Fruit fly (Drosophila melanogaster): ENCODE results near the gene Sec23.

Gene Sec23

DNA sequence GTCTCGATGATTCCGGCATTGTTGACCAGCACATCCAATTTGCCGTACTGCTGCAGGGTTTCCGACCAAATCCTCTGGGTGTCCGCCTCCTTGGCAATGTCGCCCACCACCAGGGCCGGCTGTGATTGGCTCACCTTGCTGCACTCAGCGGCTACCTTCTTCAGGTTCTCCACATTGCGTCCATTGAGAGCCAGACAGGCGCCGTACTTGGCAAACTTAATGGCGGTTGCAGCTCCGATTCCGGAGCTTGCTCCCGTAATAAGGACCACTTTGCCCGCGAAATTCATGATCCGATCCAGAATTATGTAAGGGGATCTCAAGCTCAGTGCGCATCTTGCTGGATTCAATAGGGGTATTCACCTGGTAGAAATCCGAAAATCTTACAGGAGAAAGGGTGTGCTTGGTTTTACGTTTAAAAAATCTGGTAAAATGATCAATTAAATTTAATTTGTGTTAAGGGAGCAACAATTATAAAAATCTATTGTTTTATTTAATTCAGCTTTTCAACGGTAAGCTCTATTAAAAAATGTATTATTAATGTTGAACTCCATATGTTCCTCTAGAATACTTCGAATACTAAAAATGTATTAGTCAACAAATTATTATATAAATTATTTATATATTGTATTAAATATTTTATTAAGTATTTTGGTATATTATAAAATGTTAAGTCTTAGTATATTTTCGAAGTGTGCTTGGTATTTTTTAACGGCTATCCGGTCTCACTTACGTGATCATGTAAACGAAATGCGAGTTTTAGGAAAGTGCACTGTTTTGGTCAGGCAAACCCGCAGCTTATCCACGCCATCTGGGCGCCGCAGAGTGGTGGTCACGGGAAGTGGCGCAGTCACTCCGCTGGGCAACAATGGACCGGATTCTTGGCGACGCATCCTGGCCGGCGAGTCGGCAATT, 12.1 kb upstream of the Sec23 start, which contains the start of the genes CG31548 and CG12170:
TSS of gene CG31548 (minus strand) at position 334 of the 912 bp plus-strand sequence.
TSS of gene CG12170 (plus strand) at position 716 of the 912 bp plus-strand sequence.
- TF ChIP-seq insv (optimal IDR thresholded peaks at IDR 0.05) (no peak), h (optimal IDR thresholded peaks at IDR 0.05) (no peak), ttk (optimal IDR thresholded peaks at IDR 0.05) (no peak), psq (optimal IDR thresholded peaks at IDR 0.05) (no peak), Sin3A (optimal IDR thresholded peaks at IDR 0.05) (no peak), Myc (optimal IDR thresholded peaks at IDR 0.05) (no peak)

dm6 chr3R:5643421-5643820, 5.4 kb upstream of the Sec23 start:
- TF ChIP-seq ttk (optimal IDR thresholded peaks at IDR 0.05) (no peak), Myc (optimal IDR thresholded peaks at IDR 0.05) (no peak), Sin3A (optimal IDR thresholded peaks at IDR 0.05) (no peak), psq (optimal IDR thresholded peaks at IDR 0.05) (no peak)

DNA sequence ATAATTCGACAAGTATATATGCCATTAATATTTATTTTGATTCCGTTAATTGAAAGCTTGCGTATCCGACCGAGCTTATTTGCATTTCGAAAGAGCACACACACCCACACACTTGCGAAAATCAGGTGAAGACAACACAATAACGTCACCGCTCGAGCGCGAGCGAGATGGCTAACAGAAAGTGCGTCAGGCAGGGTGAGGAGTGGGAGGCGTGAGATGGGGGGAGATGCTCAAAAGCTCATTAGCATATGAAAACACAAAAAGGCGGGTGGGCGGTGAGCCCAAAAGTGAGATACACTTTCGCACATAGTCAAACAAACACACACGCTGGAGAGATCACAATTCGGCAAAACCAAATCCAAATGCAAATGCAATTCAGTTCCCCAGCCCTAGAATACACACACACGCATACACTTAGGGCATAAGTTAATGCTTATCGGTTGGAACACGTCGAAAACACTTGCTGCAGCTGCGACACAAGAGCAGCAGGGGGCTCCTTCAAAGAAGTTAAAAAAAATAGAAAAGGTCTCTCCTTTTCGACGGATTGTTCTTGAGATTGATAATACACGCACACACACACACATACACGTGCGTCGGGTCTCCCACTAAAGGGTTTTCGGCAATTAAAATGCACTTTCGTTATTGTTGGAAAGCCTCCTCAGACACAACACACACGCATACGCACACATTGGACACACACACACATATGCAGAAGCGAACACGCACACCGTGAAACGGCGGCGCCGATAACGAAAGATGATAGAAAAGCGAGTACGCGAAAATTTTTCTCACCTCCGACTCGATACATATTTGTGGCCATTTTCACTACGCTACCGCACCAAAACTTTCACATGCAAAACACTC, 928 bp upstream of the Sec23 start:
- TF ChIP-seq ttk (optimal IDR thresholded peaks at IDR 0.05): no peak
- TF ChIP-seq psq (optimal IDR thresholded peaks at IDR 0.05): no peak
- TF ChIP-seq h (optimal IDR thresholded peaks at IDR 0.05): no peak
- TF ChIP-seq Sin3A (optimal IDR thresholded peaks at IDR 0.05): no peak
- TF ChIP-seq insv (optimal IDR thresholded peaks at IDR 0.05): no peak
- no peak for TF ChIP-seq Myc (optimal IDR thresholded peaks at IDR 0.05)

DNA sequence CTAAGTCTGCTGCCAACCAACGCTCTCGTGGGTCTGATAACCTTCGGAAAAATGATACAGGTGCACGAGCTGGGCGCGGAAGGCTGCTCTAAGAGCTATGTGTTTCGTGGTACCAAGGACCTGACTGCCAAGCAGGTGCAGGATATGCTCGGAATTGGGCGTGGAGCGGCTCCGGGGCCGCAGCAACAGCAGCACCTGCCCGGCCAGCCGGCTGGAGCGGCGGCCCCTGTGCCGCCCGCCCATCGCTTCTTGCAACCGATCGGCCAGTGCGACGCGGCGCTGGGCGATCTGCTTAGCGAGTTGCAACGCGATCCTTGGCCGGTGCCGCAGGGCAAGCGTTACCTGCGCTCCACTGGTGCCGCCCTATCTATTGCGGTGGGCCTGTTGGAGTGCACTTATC, 1.0 kb downstream of the Sec23 start:
- TF ChIP-seq psq (optimal IDR thresholded peaks at IDR 0.05) (no peak), ttk (optimal IDR thresholded peaks at IDR 0.05) (peak; percentile 77), Sin3A (optimal IDR thresholded peaks at IDR 0.05) (no peak), Myc (optimal IDR thresholded peaks at IDR 0.05) (no peak), insv (optimal IDR thresholded peaks at IDR 0.05) (no peak), h (optimal IDR thresholded peaks at IDR 0.05) (no peak)

DNA sequence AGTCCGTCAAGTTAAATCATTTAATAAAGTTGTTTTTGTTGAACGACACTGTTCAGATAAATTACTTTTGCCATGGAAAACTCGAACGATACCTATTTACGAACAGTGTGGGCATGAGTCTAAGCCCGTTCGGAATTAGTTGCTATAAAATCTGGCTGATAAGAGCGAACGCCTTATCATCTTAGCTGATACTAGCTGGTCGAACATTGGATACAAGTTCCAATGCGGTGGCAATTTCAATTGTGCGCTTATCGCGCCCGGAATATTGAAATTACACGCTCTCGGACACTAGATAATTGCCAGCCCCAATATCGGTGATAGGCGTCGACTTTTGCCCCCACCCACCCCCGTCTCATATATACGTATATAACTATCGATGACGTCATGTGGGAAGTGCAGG, 5.0 kb downstream of the Sec23 start:
- TF ChIP-seq psq (optimal IDR thresholded peaks at IDR 0.05) (no peak), insv (optimal IDR thresholded peaks at IDR 0.05) (no peak), ttk (optimal IDR thresholded peaks at IDR 0.05) (no peak), Myc (optimal IDR thresholded peaks at IDR 0.05) (no peak), h (optimal IDR thresholded peaks at IDR 0.05) (no peak), Sin3A (optimal IDR thresholded peaks at IDR 0.05) (no peak)

DNA sequence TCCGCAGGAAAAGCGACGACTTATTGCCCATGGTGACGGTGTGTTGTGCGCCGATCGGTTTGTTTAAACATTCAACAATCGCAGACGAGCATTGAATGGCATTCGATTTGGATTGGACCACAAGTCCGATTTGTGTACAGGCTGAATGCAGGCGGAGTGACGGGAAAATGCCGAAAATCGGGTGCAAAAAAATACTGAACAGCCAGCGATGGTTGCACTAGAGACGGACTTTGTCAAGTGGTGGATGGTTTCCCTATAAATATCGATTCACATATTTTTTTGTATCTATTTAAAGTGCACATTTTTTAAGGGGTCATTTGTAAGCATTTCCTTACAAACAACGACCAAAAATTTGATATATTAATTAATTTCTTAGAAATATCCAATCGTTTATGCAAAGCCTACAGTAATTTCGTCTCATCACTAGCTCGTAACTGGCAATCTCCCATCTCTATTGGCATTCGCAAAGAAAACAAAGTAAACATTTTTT, 5.9 kb downstream of the Sec23 start, which contains the start of the genes elm and MED27:
TSS of gene elm (minus strand) at position 170 of the 490 bp plus-strand sequence.
TSS of gene MED27 (plus strand) at position 448 of the 490 bp plus-strand sequence.
- TF ChIP-seq insv (optimal IDR thresholded peaks at IDR 0.05): no peak
- TF ChIP-seq Sin3A (optimal IDR thresholded peaks at IDR 0.05): no peak
- TF ChIP-seq ttk (optimal IDR thresholded peaks at IDR 0.05): no peak
- no peak for TF ChIP-seq h (optimal IDR thresholded peaks at IDR 0.05)
- TF ChIP-seq psq (optimal IDR thresholded peaks at IDR 0.05): no peak
- no peak for TF ChIP-seq Myc (optimal IDR thresholded peaks at IDR 0.05)

- no peak for TF ChIP-seq psq (optimal IDR thresholded peaks at IDR 0.05)
- TF ChIP-seq Myc (optimal IDR thresholded peaks at IDR 0.05): no peak
- TF ChIP-seq h (optimal IDR thresholded peaks at IDR 0.05): no peak
- TF ChIP-seq ttk (optimal IDR thresholded peaks at IDR 0.05): no peak
Observed at dm6 chr3R:5658984-5659802, 10.3 kb downstream of the Sec23 start.

- no peak for TF ChIP-seq Sin3A (optimal IDR thresholded peaks at IDR 0.05)
- TF ChIP-seq Myc (optimal IDR thresholded peaks at IDR 0.05): no peak
- TF ChIP-seq psq (optimal IDR thresholded peaks at IDR 0.05): no peak
- TF ChIP-seq ttk (optimal IDR thresholded peaks at IDR 0.05): no peak
Observed at dm6 chr3R:5659829-5660197, 10.9 kb downstream of the Sec23 start, which contains the start of gene CG2182. Gene CG2182 (minus strand): TSS chr3R:5659912.

- TF ChIP-seq Myc (optimal IDR thresholded peaks at IDR 0.05) (no peak), ttk (optimal IDR thresholded peaks at IDR 0.05) (no peak), h (optimal IDR thresholded peaks at IDR 0.05) (no peak), Sin3A (optimal IDR thresholded peaks at IDR 0.05) (no peak), psq (optimal IDR thresholded peaks at IDR 0.05) (no peak), insv (optimal IDR thresholded peaks at IDR 0.05) (no peak)
Observed at dm6 chr3R:5660198-5660893, 11.5 kb downstream of the Sec23 start, which contains the start of gene Wdr33. Gene Wdr33 (plus strand): TSS chr3R:5660635.

dm6 chr3R:5668928-5669739, 20.3 kb downstream of the Sec23 start, which contains the start of the genes Xe7 and Atg17:
Gene Xe7 (minus strand): TSS chr3R:5669334.
Gene Atg17 (plus strand): TSS chr3R:5669713.
- no peak for TF ChIP-seq Sin3A (optimal IDR thresholded peaks at IDR 0.05)
- TF ChIP-seq Myc (optimal IDR thresholded peaks at IDR 0.05): no peak
- peak; percentile 60 for TF ChIP-seq psq (optimal IDR thresholded peaks at IDR 0.05)
